Worm (Caenorhabditis elegans): ENCODE data around the gene B0024.4.

DNA sequence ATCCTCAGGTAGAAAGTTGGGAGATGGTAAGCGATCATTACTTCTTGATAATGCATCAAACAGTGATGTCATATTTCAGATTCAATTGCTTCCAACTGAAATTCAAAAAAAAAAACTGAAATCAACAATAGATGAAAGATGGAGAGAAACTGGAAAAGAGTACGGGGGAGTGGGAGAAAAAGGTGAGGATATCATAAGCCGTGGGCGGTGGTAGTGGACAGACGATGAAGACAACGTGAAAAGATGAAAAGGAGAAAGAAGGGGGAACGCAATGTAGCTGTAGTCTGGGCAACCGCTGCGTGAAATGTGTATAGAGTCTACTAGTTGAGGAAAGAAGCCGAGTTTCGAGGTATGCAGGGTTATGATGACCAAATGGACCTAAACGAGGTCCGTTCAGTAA is 10.1 kb downstream of the B0024.4 start, which contains the start of gene che-12:
- no peak for TF ChIP-seq nhr-11 (tag; optimal IDR thresholded peaks at IDR 0.05)
- no peak for TF ChIP-seq nhr-237 (tag; optimal IDR thresholded peaks at IDR 0.05)
- no peak for TF ChIP-seq gmeb-1 (tag; optimal IDR thresholded peaks at IDR 0.05)
- TF ChIP-seq mdl-1 (tag; optimal IDR thresholded peaks at IDR 0.05): no peak
- TF ChIP-seq nhr-77 (tag; optimal IDR thresholded peaks at IDR 0.05): no peak
- no peak for TF ChIP-seq nhr-6 (tag; optimal IDR thresholded peaks at IDR 0.05)
- no peak for TF ChIP-seq snpc-4 (tag; optimal IDR thresholded peaks at IDR 0.05)
- no peak for TF ChIP-seq R02D3.7 (tag; optimal IDR thresholded peaks at IDR 0.05)
- TF ChIP-seq lsy-2 (tag; optimal IDR thresholded peaks at IDR 0.05): no peak
- no peak for TF ChIP-seq lin-39 (tag; optimal IDR thresholded peaks at IDR 0.05)
- TF ChIP-seq ama-1 (optimal IDR thresholded peaks at IDR 0.05): no peak
- TF ChIP-seq nhr-25 (tag; optimal IDR thresholded peaks at IDR 0.05): no peak

Data from whole organism, L2 larva.